Fruit fly (Drosophila melanogaster) whole organism, embryonic: ENCODE results near the gene Jhbp16.
A peak's percentile ranks its signal among the peaks of the same experiment; 100 is the strongest.

Experiments used
- Aef1 ChIP-seq: fragments of 200-800 bp; sonication (Bioruptor generic); IDR thresholded peaks from 3 replicates; pipeline ENCODE4 v1.3.6; 2022; ENCODE audit warnings: missing biosample characterization, missing genetic modification characterization
- Antp ChIP-seq: fragments of 200-800 bp; sonication (Bioruptor generic); optimal IDR thresholded peaks from 3 replicates; lab custom pipeline; 2016; ENCODE audit warnings: missing biosample characterization, missing genetic modification characterization
- Asciz ChIP-seq: fragments of 200-800 bp; sonication (Bioruptor generic); optimal IDR thresholded peaks from 2 replicates; lab custom pipeline; 2017; ENCODE audit warnings: missing biosample characterization, mild to moderate bottlenecking, missing genetic modification characterization, missing genetic modification reagents
- CG10147 ChIP-seq: fragments of 200-800 bp; sonication (Bioruptor generic); optimal IDR thresholded peaks from 2 replicates; lab custom pipeline; 2019; ENCODE audit warnings: missing biosample characterization, mild to moderate bottlenecking, missing genetic modification characterization, moderate library complexity
- CG11085 ChIP-seq: fragments of 200-800 bp; sonication (Bioruptor generic); IDR thresholded peaks from 2 replicates; pipeline ENCODE4 v1.3.6; 2022; ENCODE audit warnings: missing biosample characterization, missing genetic modification characterization
- CG11093 ChIP-seq: fragments of 200-800 bp; sonication (Bioruptor generic); IDR thresholded peaks from 3 replicates; pipeline ENCODE4 v1.3.6; 2022; ENCODE audit warnings: missing biosample characterization, missing genetic modification characterization
- CG11723 ChIP-seq: fragments of 200-800 bp; sonication (Bioruptor generic); optimal IDR thresholded peaks from 2 replicates; lab custom pipeline; 2017; ENCODE audit warnings: missing biosample characterization, mild to moderate bottlenecking, missing genetic modification characterization
- CG12219 ChIP-seq: fragments of 200-800 bp; sonication (Bioruptor generic); optimal IDR thresholded peaks from 3 replicates; lab custom pipeline; 2018; ENCODE audit warnings: missing biosample characterization, mild to moderate bottlenecking, missing genetic modification characterization
- CG13296 ChIP-seq: fragments of 200-800 bp; sonication (Bioruptor generic); optimal IDR thresholded peaks from 3 replicates; lab custom pipeline; 2018; ENCODE audit warnings: missing biosample characterization, mild to moderate bottlenecking, missing genetic modification characterization
- CG15514 ChIP-seq: fragments of 200-800 bp; sonication (Bioruptor generic); optimal IDR thresholded peaks from 3 replicates; lab custom pipeline; 2017; ENCODE audit warnings: missing biosample characterization, missing genetic modification characterization, mild to moderate bottlenecking, moderate library complexity, missing genetic modification reagents
- CG16779 ChIP-seq: fragments of 200-800 bp; sonication (Bioruptor generic); IDR thresholded peaks from 2 replicates; pipeline ENCODE4 v1.3.6; 2022; ENCODE audit warnings: missing biosample characterization, missing genetic modification characterization
- CG18476 ChIP-seq: fragments of 200-800 bp; sonication (Bioruptor generic); optimal IDR thresholded peaks from 2 replicates; lab custom pipeline; 2016; ENCODE audit warnings: missing biosample characterization, mild to moderate bottlenecking, missing genetic modification characterization
- CG18764 ChIP-seq: fragments of 200-800 bp; sonication (Bioruptor generic); optimal IDR thresholded peaks from 3 replicates; lab custom pipeline; 2016; ENCODE audit warnings: missing biosample characterization, missing genetic modification characterization
- CG31365 ChIP-seq: fragments of 200-800 bp; sonication (Bioruptor generic); optimal IDR thresholded peaks from 2 replicates; lab custom pipeline; 2018; ENCODE audit warnings: missing biosample characterization, mild to moderate bottlenecking, missing genetic modification characterization
- CG33557 ChIP-seq: fragments of 200-800 bp; sonication (Bioruptor generic); optimal IDR thresholded peaks from 2 replicates; lab custom pipeline; 2019; ENCODE audit warnings: missing biosample characterization, mild to moderate bottlenecking, missing genetic modification characterization, moderate library complexity
- CG4404 ChIP-seq: fragments of 200-800 bp; sonication (Bioruptor generic); IDR thresholded peaks from 2 replicates; pipeline ENCODE4 v1.3.6; 2022; ENCODE audit warnings: missing biosample characterization, missing genetic modification characterization
- CG4424 ChIP-seq: fragments of 200-800 bp; sonication (Bioruptor generic); optimal IDR thresholded peaks from 3 replicates; lab custom pipeline; 2016; ENCODE audit warnings: missing biosample characterization, missing genetic modification characterization
- CG7372 ChIP-seq: fragments of 200-800 bp; sonication (Bioruptor generic); IDR thresholded peaks from 2 replicates; pipeline ENCODE4 v1.3.6; 2022; ENCODE audit warnings: missing biosample characterization, missing genetic modification characterization
- CG7786 ChIP-seq: fragments of 200-800 bp; sonication (Bioruptor generic); optimal IDR thresholded peaks from 2 replicates; lab custom pipeline; 2016; ENCODE audit warnings: missing biosample characterization, missing genetic modification characterization
- CG9215 ChIP-seq: fragments of 200-800 bp; sonication (Bioruptor generic); IDR thresholded peaks from 2 replicates; pipeline ENCODE4 v1.3.6; 2022; ENCODE audit warnings: missing biosample characterization, missing genetic modification characterization
- Chrac-16 ChIP-seq: fragments of 200-800 bp; sonication (Bioruptor generic); optimal IDR thresholded peaks from 3 replicates; lab custom pipeline; 2016; ENCODE audit warnings: missing biosample characterization, missing genetic modification characterization
- Dll ChIP-seq: fragments of 200-800 bp; sonication (Bioruptor generic); IDR thresholded peaks from 4 replicates; pipeline ENCODE4 v1.3.6; 2022; ENCODE audit warnings: missing biosample characterization, missing genetic modification characterization; ENCODE audit not compliant: partially characterized antibody
- Ets65A ChIP-seq: fragments of 200-800 bp; sonication (Bioruptor generic); peaks from one replicate; lab custom pipeline; 2016; ENCODE audit warnings: missing biosample characterization, missing genetic modification characterization
- Fer2 ChIP-seq: fragments of 200-800 bp; sonication (Bioruptor generic); optimal IDR thresholded peaks from 2 replicates; lab custom pipeline; 2018; ENCODE audit warnings: missing biosample characterization, mild to moderate bottlenecking, missing genetic modification characterization, moderate library complexity
- Fer3 ChIP-seq: fragments of 200-800 bp; sonication (Bioruptor generic); optimal IDR thresholded peaks from 2 replicates; lab custom pipeline; 2018; ENCODE audit warnings: missing biosample characterization, mild to moderate bottlenecking, missing genetic modification characterization, moderate library complexity
- Gug ChIP-seq: fragments of 200-800 bp; sonication (Bioruptor generic); IDR thresholded peaks from 4 replicates; pipeline ENCODE4 v1.3.6; 2022; ENCODE audit warnings: missing biosample characterization, missing genetic modification characterization
- Hsf ChIP-seq: fragments of 200-800 bp; sonication (Bioruptor generic); optimal IDR thresholded peaks from 3 replicates; lab custom pipeline; 2016; ENCODE audit warnings: missing biosample characterization, missing genetic modification characterization
- Lim3 ChIP-seq: fragments of 200-800 bp; sonication (Bioruptor generic); IDR thresholded peaks from 2 replicates; pipeline ENCODE4 v1.3.6; 2022; ENCODE audit warnings: missing biosample characterization, missing genetic modification characterization
- Lpt ChIP-seq: fragments of >200 bp; optimal IDR thresholded peaks from 2 replicates; lab custom pipeline; 2018; ENCODE audit warnings: missing biosample characterization, missing genetic modification characterization
- Med ChIP-seq: fragments of 200-800 bp; sonication (Bioruptor generic); peaks from one replicate; lab custom pipeline; 2016; ENCODE audit warnings: missing biosample characterization, missing genetic modification characterization, mild to moderate bottlenecking, inconsistent platforms, moderate library complexity
- Rx ChIP-seq: fragments of 200-800 bp; sonication (Bioruptor generic); IDR thresholded peaks from 2 replicates; pipeline ENCODE4 v1.3.6; 2022; ENCODE audit warnings: missing biosample characterization, missing genetic modification characterization
- Sox100B ChIP-seq: fragments of 200-800 bp; sonication (Bioruptor generic); optimal IDR thresholded peaks from 3 replicates; lab custom pipeline; 2018; ENCODE audit warnings: missing biosample characterization, mild to moderate bottlenecking, missing genetic modification characterization
- Ssrp ChIP-seq: fragments of 200-800 bp; sonication (Bioruptor generic); optimal IDR thresholded peaks from 2 replicates; lab custom pipeline; 2018; ENCODE audit warnings: missing biosample characterization, mild to moderate bottlenecking, missing genetic modification characterization, moderate library complexity
- TFAM ChIP-seq: fragments of 200-800 bp; sonication (Bioruptor generic); optimal IDR thresholded peaks from 2 replicates; lab custom pipeline; 2017; ENCODE audit warnings: missing biosample characterization, missing genetic modification characterization, inconsistent platforms
- Tbp ChIP-seq: fragments of >200 bp; optimal IDR thresholded peaks from 2 replicates; lab custom pipeline; 2018; ENCODE audit warnings: missing biosample characterization, missing genetic modification characterization
- aop ChIP-seq: fragments of 200-800 bp; sonication (Bioruptor generic); IDR thresholded peaks from 2 replicates; pipeline ENCODE4 v1.3.6; 2022; ENCODE audit warnings: missing biosample characterization, missing genetic modification characterization
- bowl ChIP-seq: fragments of 200-800 bp; sonication (Bioruptor generic); IDR thresholded peaks from 2 replicates; pipeline ENCODE4 v1.3.6; 2022; ENCODE audit warnings: missing biosample characterization, missing genetic modification characterization
- eyg ChIP-seq: fragments of 200-800 bp; sonication (Bioruptor generic); optimal IDR thresholded peaks from 3 replicates; lab custom pipeline; 2016; ENCODE audit warnings: missing biosample characterization, missing genetic modification characterization
- fd96Cb ChIP-seq: fragments of 200-800 bp; sonication (Bioruptor generic); optimal IDR thresholded peaks from 2 replicates; lab custom pipeline; 2018; ENCODE audit warnings: missing biosample characterization, mild to moderate bottlenecking, missing genetic modification characterization, moderate library complexity
- insv ChIP-seq, 2 experiments: fragments of 200-800 bp; sonication (Bioruptor generic); optimal IDR thresholded peaks; 3 replicates each; lab custom pipeline; 2016 to 2018; ENCODE audit warnings: missing biosample characterization in 2 of 2, missing genetic modification characterization in 2 of 2
- kay ChIP-seq: fragments of 200-800 bp; sonication (Bioruptor generic); optimal IDR thresholded peaks from 2 replicates; lab custom pipeline; 2016; ENCODE audit warnings: missing biosample characterization, missing genetic modification characterization
- oc ChIP-seq: fragments of 200-800 bp; sonication (Bioruptor generic); optimal IDR thresholded peaks from 2 replicates; lab custom pipeline; 2018; ENCODE audit warnings: missing biosample characterization, mild to moderate bottlenecking, missing genetic modification characterization, moderate library complexity
- pum ChIP-seq: fragments of 200-800 bp; sonication (Bioruptor generic); optimal IDR thresholded peaks from 2 replicates; lab custom pipeline; 2016; ENCODE audit warnings: missing biosample characterization, missing genetic modification characterization
- repo ChIP-seq: fragments of 200-800 bp; sonication (Bioruptor generic); optimal IDR thresholded peaks from 2 replicates; lab custom pipeline; 2016; ENCODE audit warnings: missing biosample characterization, missing genetic modification characterization
- schlank ChIP-seq: fragments of 200-800 bp; sonication (Bioruptor generic); optimal IDR thresholded peaks from 2 replicates; lab custom pipeline; 2018; ENCODE audit warnings: missing biosample characterization, mild to moderate bottlenecking, missing genetic modification characterization
- seq ChIP-seq: fragments of 200-800 bp; sonication (Bioruptor generic); IDR thresholded peaks from 2 replicates; pipeline ENCODE4 v1.3.6; 2022; ENCODE audit warnings: missing biosample characterization, missing genetic modification characterization
- sob ChIP-seq: fragments of 200-800 bp; sonication (Bioruptor generic); IDR thresholded peaks from 2 replicates; pipeline ENCODE4 v1.3.6; 2022; ENCODE audit warnings: missing biosample characterization, missing genetic modification characterization
- trem ChIP-seq: fragments of 200-800 bp; optimal IDR thresholded peaks from 3 replicates; lab custom pipeline; 2019; ENCODE audit warnings: missing biosample characterization, mild to moderate bottlenecking, missing genetic modification characterization, moderate library complexity
- ttk ChIP-seq: fragments of 200-800 bp; sonication (Bioruptor generic); IDR thresholded peaks from 2 replicates; pipeline ENCODE4 v2.1.2; 2022; ENCODE audit warnings: missing biosample characterization, missing genetic modification characterization
- zen2 ChIP-seq: fragments of 200-800 bp; sonication (Bioruptor generic); IDR thresholded peaks from 3 replicates; pipeline ENCODE4 v1.3.6; 2022; ENCODE audit warnings: missing biosample characterization, missing genetic modification characterization; ENCODE audit not compliant: partially characterized antibody
- zfh1 ChIP-seq: fragments of 200-800 bp; sonication (Bioruptor generic); IDR thresholded peaks from 3 replicates; pipeline ENCODE4 v1.3.6; 2022; ENCODE audit warnings: missing biosample characterization, missing genetic modification characterization

Gene Jhbp16

dm6 chr3R:21629373-21630145 lies 34.6 kb upstream of the Jhbp16 start (continued):
- TF ChIP-seq CG18764 (GFP tag; lab: Kevin White, UChicago), result no peak
- no peak for TF ChIP-seq pum (GFP tag; lab: Kevin White, UChicago)
- TF ChIP-seq oc (tag; lab: Kevin White, UChicago), result no peak
- no peak for TF ChIP-seq Asciz (GFP tag; lab: Kevin White, UChicago)
- peak; percentile 44 for TF ChIP-seq CG12219 (GFP tag; lab: Kevin White, UChicago)
- TF ChIP-seq CG11723 (GFP tag; lab: Kevin White, UChicago), result no peak
- no peak for TF ChIP-seq CG16779
- no peak for TF ChIP-seq CG4424 (GFP tag; lab: Kevin White, UChicago)
- no peak for TF ChIP-seq Sox100B (GFP tag; lab: Kevin White, UChicago)
- TF ChIP-seq CG15514 (GFP tag; lab: Kevin White, UChicago), result no peak
- TF ChIP-seq CG11085 (GFP tag; lab: Robert Waterston, UW), result no peak
- TF ChIP-seq CG11093 (GFP tag; lab: Robert Waterston, UW), result no peak
- TF ChIP-seq Dll, result no peak
- no peak for TF ChIP-seq Fer3 (tag; lab: Kevin White, UChicago)
- TF ChIP-seq CG4404 (GFP tag; lab: Robert Waterston, UW), result no peak
- no peak for TF ChIP-seq trem (tag; lab: Kevin White, UChicago)
- TF ChIP-seq Gug, result no peak
- no peak for TF ChIP-seq repo (GFP tag; lab: Kevin White, UChicago)
- peak; percentile 24 for TF ChIP-seq CG13296 (GFP tag; lab: Kevin White, UChicago)
- TF ChIP-seq Lpt (GFP tag; lab: Kevin White, UChicago), result no peak
- TF ChIP-seq bowl, result no peak
- TF ChIP-seq zen2 (GFP tag; lab: Robert Waterston, UW), result no peak
- no peak for TF ChIP-seq CG7786 (GFP tag; lab: Kevin White, UChicago)
- no peak for TF ChIP-seq zfh1
- TF ChIP-seq Fer2 (tag; lab: Kevin White, UChicago), result no peak
- TF ChIP-seq CG10147 (GFP tag; lab: Kevin White, UChicago), result no peak
- no peak for TF ChIP-seq Hsf (GFP tag; lab: Kevin White, UChicago)
- TF ChIP-seq Lim3 (GFP tag; lab: Robert Waterston, UW), result no peak
- TF ChIP-seq schlank (tag; lab: Kevin White, UChicago), result no peak
- no peak for TF ChIP-seq Antp (GFP tag; lab: Kevin White, UChicago)
- TF ChIP-seq Tbp, result no peak
- TF ChIP-seq seq (GFP tag; lab: Robert Waterston, UW), result no peak
- TF ChIP-seq aop, result no peak
- TF ChIP-seq Rx (GFP tag; lab: Robert Waterston, UW), result no peak
- TF ChIP-seq CG18476 (GFP tag; lab: Kevin White, UChicago), result no peak
- TF ChIP-seq sob (GFP tag; lab: Robert Waterston, UW), result no peak
- no peak for TF ChIP-seq kay (GFP tag; lab: Kevin White, UChicago)
- peak; percentile 3 for TF ChIP-seq CG31365
- no peak for TF ChIP-seq CG7372 (GFP tag; lab: Robert Waterston, UW)
- no peak for TF ChIP-seq Chrac-16
- no peak for TF ChIP-seq Med
- TF ChIP-seq TFAM (GFP tag; lab: Kevin White, UChicago), result no peak
- no peak for TF ChIP-seq Ssrp
- no peak for TF ChIP-seq CG33557 (GFP tag; lab: Kevin White, UChicago)
- TF ChIP-seq fd96Cb, result no peak
- no peak for TF ChIP-seq eyg (GFP tag; lab: Kevin White, UChicago)
- TF ChIP-seq CG9215, result no peak
- TF ChIP-seq Aef1, result no peak
- no peak for TF ChIP-seq insv (GFP tag; optimal IDR thresholded peaks at IDR 0.05; lab: Kevin White, UChicago)
- TF ChIP-seq ttk, result no peak; the same call in 1 of the 2 replicates
- TF ChIP-seq Ets65A (GFP tag; lab: Kevin White, UChicago), result no peak
